Worm (Caenorhabditis elegans): ENCODE measurements around the gene F54B11.7.

DNA sequence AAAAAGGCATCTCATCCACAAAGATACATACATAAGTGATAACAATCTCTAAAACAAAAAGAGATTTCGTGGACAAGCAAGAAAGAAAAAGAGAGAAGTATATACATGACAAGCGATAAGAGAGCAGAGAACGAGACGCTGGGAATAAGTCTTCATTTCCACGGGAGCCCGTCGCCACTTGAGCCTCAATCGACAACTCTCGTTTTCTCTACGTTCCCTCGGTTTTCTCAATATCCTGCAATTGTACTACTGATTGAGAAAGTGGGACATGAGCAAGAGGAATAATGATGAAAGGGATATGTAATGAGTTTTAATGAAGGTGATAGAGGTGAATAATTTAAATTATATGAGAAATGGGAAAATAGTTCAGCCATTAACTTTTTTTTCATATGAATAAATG, 37.3 kb downstream of the F54B11.7 start:
- TF ChIP-seq daf-12 (tag; optimal IDR thresholded peaks at IDR 0.05), result no peak
- TF ChIP-seq nhr-76 (tag; optimal IDR thresholded peaks at IDR 0.05), result no peak
- no peak for TF ChIP-seq nhr-25 (tag; optimal IDR thresholded peaks at IDR 0.05)
- TF ChIP-seq pha-4 (tag; optimal IDR thresholded peaks at IDR 0.05), result no peak
- no peak for TF ChIP-seq fos-1 (tag; optimal IDR thresholded peaks at IDR 0.05)
- no peak for TF ChIP-seq ama-1 (optimal IDR thresholded peaks at IDR 0.05)
- no peak for TF ChIP-seq lin-15B (tag; optimal IDR thresholded peaks at IDR 0.05)
- no peak for TF ChIP-seq nhr-77 (tag; optimal IDR thresholded peaks at IDR 0.05)
- no peak for TF ChIP-seq sea-2 (GFP tag; optimal IDR thresholded peaks at IDR 0.05)

Measured in whole organism, L3 larva.